Worm (Caenorhabditis elegans) whole organism, L3 larva: ENCODE results near the gene lipl-1.

ENCODE experiments used
- R02D3.7 ChIP-seq: fragments of 150-350 bp; optimal IDR thresholded peaks from 2 replicates; lab custom pipeline; 2014; ENCODE audit warnings: missing biosample characterization, missing genetic modification characterization
- ZK546.5 ChIP-seq: sonication (generic microtip); optimal IDR thresholded peaks from 2 replicates; lab custom pipeline; 2017; ENCODE audit warnings: missing biosample characterization, missing genetic modification characterization
- aly-2 ChIP-seq: fragments of 150-350 bp; optimal IDR thresholded peaks from 2 replicates; lab custom pipeline; 2014; ENCODE audit warnings: missing biosample characterization, missing genetic modification characterization
- ama-1 ChIP-seq: fragments of 150-350 bp; optimal IDR thresholded peaks from 2 replicates; lab custom pipeline; 2018
- ceh-16 ChIP-seq: sonication (generic microtip); optimal IDR thresholded peaks from 2 replicates; lab custom pipeline; 2017; ENCODE audit warnings: missing biosample characterization, missing genetic modification characterization
- ceh-28 ChIP-seq: fragments of 150-350 bp; optimal IDR thresholded peaks from 2 replicates; lab custom pipeline; 2014; ENCODE audit warnings: missing biosample characterization, missing genetic modification reagents, missing genetic modification characterization
- ceh-82 ChIP-seq: fragments of 150-350 bp; optimal IDR thresholded peaks from 2 replicates; lab custom pipeline; 2014; ENCODE audit warnings: missing biosample characterization, missing genetic modification characterization
- ceh-9 ChIP-seq: sonication (generic microtip); optimal IDR thresholded peaks from 2 replicates; lab custom pipeline; 2018; ENCODE audit warnings: missing biosample characterization, missing genetic modification characterization
- daf-12 ChIP-seq: fragments of 150-350 bp; optimal IDR thresholded peaks from 2 replicates; lab custom pipeline; 2014; ENCODE audit warnings: missing biosample characterization, missing genetic modification reagents, missing genetic modification characterization
- egl-27 ChIP-seq: sonication (generic microtip); optimal IDR thresholded peaks from 4 replicates; lab custom pipeline; 2017; ENCODE audit warnings: missing biosample characterization, missing genetic modification reagents, missing genetic modification characterization
- egl-5 ChIP-seq: fragments of 150-350 bp; optimal IDR thresholded peaks from 2 replicates; lab custom pipeline; 2017; ENCODE audit warnings: missing biosample characterization, missing genetic modification reagents, missing genetic modification characterization, inconsistent platforms
- elt-1 ChIP-seq: fragments of 150-350 bp; optimal IDR thresholded peaks from 2 replicates; lab custom pipeline; 2014; ENCODE audit warnings: missing biosample characterization, missing genetic modification characterization
- elt-2 ChIP-seq: sonication (generic microtip); optimal IDR thresholded peaks from 2 replicates; lab custom pipeline; 2016; ENCODE audit warnings: missing genetic modification reagents, mild to moderate bottlenecking, missing genetic modification characterization, missing compliant biosample characterization
- elt-3 ChIP-seq, 3 experiments: fragments of 150-350 bp in 1 of 3; sonication (generic microtip) in 2 of 3; optimal IDR thresholded peaks; 2 replicates in 2 of 3; 4 replicates in 1 of 3; lab custom pipeline; 2014 to 2017; ENCODE audit warnings: missing biosample characterization in 3 of 3, missing genetic modification characterization in 3 of 3
- eor-1 ChIP-seq, 2 experiments: fragments of 150-350 bp; optimal IDR thresholded peaks; 2 replicates each; lab custom pipeline; 2014 to 2018; ENCODE audit warnings: missing biosample characterization in 2 of 2, missing genetic modification characterization in 2 of 2
- fkh-10 ChIP-seq: sonication (generic microtip); optimal IDR thresholded peaks from 2 replicates; lab custom pipeline; 2017; ENCODE audit warnings: missing biosample characterization, missing genetic modification reagents, missing genetic modification characterization
- fkh-2 ChIP-seq: fragments of 150-350 bp; optimal IDR thresholded peaks from 2 replicates; lab custom pipeline; 2014; ENCODE audit warnings: missing biosample characterization, missing genetic modification reagents, missing genetic modification characterization
- fos-1 ChIP-seq: fragments of 150-350 bp; optimal IDR thresholded peaks from 2 replicates; lab custom pipeline; 2014; ENCODE audit warnings: missing biosample characterization, missing genetic modification characterization
- hmg-11 ChIP-seq: sonication (generic microtip); optimal IDR thresholded peaks from 2 replicates; lab custom pipeline; 2016; ENCODE audit warnings: missing genetic modification characterization, missing compliant biosample characterization
- jun-1 ChIP-seq: fragments of 150-350 bp; optimal IDR thresholded peaks from 2 replicates; lab custom pipeline; 2014; ENCODE audit warnings: missing biosample characterization, missing genetic modification reagents, missing genetic modification characterization
- lin-15B ChIP-seq: fragments of 150-350 bp; optimal IDR thresholded peaks from 2 replicates; lab custom pipeline; 2014; ENCODE audit warnings: missing biosample characterization, missing genetic modification characterization
- lin-39 ChIP-seq: fragments of 150-350 bp; optimal IDR thresholded peaks from 2 replicates; lab custom pipeline; 2018; ENCODE audit warnings: missing biosample characterization, missing genetic modification reagents, missing genetic modification characterization
- lsy-12 ChIP-seq: sonication (generic microtip); optimal IDR thresholded peaks from 2 replicates; lab custom pipeline; 2016; ENCODE audit warnings: mild to moderate bottlenecking, missing genetic modification characterization, missing compliant biosample characterization
- mdl-1 ChIP-seq: fragments of 150-350 bp; optimal IDR thresholded peaks from 2 replicates; lab custom pipeline; 2014; ENCODE audit warnings: missing biosample characterization, missing genetic modification characterization
- mml-1 ChIP-seq: fragments of 150-350 bp; sonication (generic microtip); optimal IDR thresholded peaks from 3 replicates; lab custom pipeline; 2014; ENCODE audit warnings: missing biosample characterization, missing genetic modification characterization
- nfya-1 ChIP-seq: sonication (generic microtip); optimal IDR thresholded peaks from 2 replicates; lab custom pipeline; 2017; ENCODE audit warnings: missing genetic modification characterization, mild to moderate bottlenecking, missing compliant biosample characterization, antibody characterized with exemption, moderate library complexity; ENCODE audit not compliant: insufficient read depth
- nhr-11 ChIP-seq: fragments of 150-350 bp; optimal IDR thresholded peaks from 2 replicates; lab custom pipeline; 2014; ENCODE audit warnings: missing biosample characterization, missing genetic modification characterization
- nhr-12 ChIP-seq: fragments of 150-350 bp; optimal IDR thresholded peaks from 2 replicates; lab custom pipeline; 2014; ENCODE audit warnings: missing biosample characterization, missing genetic modification characterization
- nhr-23 ChIP-seq: fragments of 150-350 bp; optimal IDR thresholded peaks from 2 replicates; lab custom pipeline; 2014; ENCODE audit warnings: missing biosample characterization, missing genetic modification reagents, missing genetic modification characterization
- nhr-237 ChIP-seq: fragments of 150-350 bp; optimal IDR thresholded peaks from 2 replicates; lab custom pipeline; 2014; ENCODE audit warnings: missing biosample characterization, missing genetic modification characterization
- nhr-25 ChIP-seq: sonication (generic microtip); optimal IDR thresholded peaks from 2 replicates; lab custom pipeline; 2017; ENCODE audit warnings: missing biosample characterization, missing genetic modification characterization
- nhr-28 ChIP-seq: fragments of 150-350 bp; optimal IDR thresholded peaks from 2 replicates; lab custom pipeline; 2014; ENCODE audit warnings: missing biosample characterization, missing genetic modification characterization
- nhr-43 ChIP-seq: sonication (generic microtip); optimal IDR thresholded peaks from 2 replicates; lab custom pipeline; 2016; ENCODE audit warnings: mild to moderate bottlenecking, missing genetic modification characterization, missing compliant biosample characterization; ENCODE audit not compliant: poor library complexity, severe bottlenecking
- nhr-67 ChIP-seq: fragments of 150-350 bp; optimal IDR thresholded peaks from 2 replicates; lab custom pipeline; 2014; ENCODE audit warnings: missing biosample characterization, missing genetic modification characterization
- nhr-76 ChIP-seq: fragments of 150-350 bp; sonication (generic microtip); optimal IDR thresholded peaks from 5 replicates; lab custom pipeline; 2014; ENCODE audit warnings: missing biosample characterization, missing genetic modification characterization
- nhr-77 ChIP-seq: fragments of 150-350 bp; optimal IDR thresholded peaks from 2 replicates; lab custom pipeline; 2014; ENCODE audit warnings: missing biosample characterization, missing genetic modification characterization
- pha-4 ChIP-seq: fragments of 150-350 bp; optimal IDR thresholded peaks from 2 replicates; lab custom pipeline; 2014; ENCODE audit warnings: missing biosample characterization, missing genetic modification reagents, missing genetic modification characterization
- pqm-1 ChIP-seq: fragments of 150-350 bp; optimal IDR thresholded peaks from 2 replicates; lab custom pipeline; 2017; ENCODE audit warnings: missing biosample characterization, missing genetic modification characterization, inconsistent platforms
- sea-2 ChIP-seq: fragments of 150-350 bp; sonication (generic microtip); optimal IDR thresholded peaks from 4 replicates; lab custom pipeline; 2014; ENCODE audit warnings: missing biosample characterization, missing genetic modification reagents, missing genetic modification characterization
- skn-1 ChIP-seq: fragments of 150-350 bp; optimal IDR thresholded peaks from 2 replicates; lab custom pipeline; 2014; ENCODE audit warnings: missing biosample characterization, missing genetic modification characterization
- snpc-4 ChIP-seq: fragments of 150-350 bp; optimal IDR thresholded peaks from 2 replicates; lab custom pipeline; 2014; ENCODE audit warnings: missing biosample characterization, missing genetic modification characterization
- tbx-2 ChIP-seq: sonication (generic microtip); optimal IDR thresholded peaks from 2 replicates; lab custom pipeline; 2016; ENCODE audit warnings: mild to moderate bottlenecking, missing genetic modification characterization, missing compliant biosample characterization
- unc-39 ChIP-seq: sonication (generic microtip); optimal IDR thresholded peaks from 4 replicates; lab custom pipeline; 2017; ENCODE audit warnings: missing biosample characterization, missing genetic modification characterization
- unc-62 ChIP-seq: fragments of 150-350 bp; sonication (generic microtip); optimal IDR thresholded peaks from 4 replicates; lab custom pipeline; 2014; ENCODE audit warnings: missing biosample characterization, missing genetic modification reagents, missing genetic modification characterization
- zag-1 ChIP-seq: fragments of 150-350 bp; optimal IDR thresholded peaks from 2 replicates; lab custom pipeline; 2014; ENCODE audit warnings: missing biosample characterization, missing genetic modification characterization
- ztf-11 ChIP-seq: fragments of 150-350 bp; optimal IDR thresholded peaks from 2 replicates; lab custom pipeline; 2014; ENCODE audit warnings: missing biosample characterization, missing genetic modification characterization
- ztf-4 ChIP-seq: fragments of 150-350 bp; optimal IDR thresholded peaks from 2 replicates; lab custom pipeline; 2014; ENCODE audit warnings: missing biosample characterization, missing genetic modification characterization

lipl-1 gene

DNA sequence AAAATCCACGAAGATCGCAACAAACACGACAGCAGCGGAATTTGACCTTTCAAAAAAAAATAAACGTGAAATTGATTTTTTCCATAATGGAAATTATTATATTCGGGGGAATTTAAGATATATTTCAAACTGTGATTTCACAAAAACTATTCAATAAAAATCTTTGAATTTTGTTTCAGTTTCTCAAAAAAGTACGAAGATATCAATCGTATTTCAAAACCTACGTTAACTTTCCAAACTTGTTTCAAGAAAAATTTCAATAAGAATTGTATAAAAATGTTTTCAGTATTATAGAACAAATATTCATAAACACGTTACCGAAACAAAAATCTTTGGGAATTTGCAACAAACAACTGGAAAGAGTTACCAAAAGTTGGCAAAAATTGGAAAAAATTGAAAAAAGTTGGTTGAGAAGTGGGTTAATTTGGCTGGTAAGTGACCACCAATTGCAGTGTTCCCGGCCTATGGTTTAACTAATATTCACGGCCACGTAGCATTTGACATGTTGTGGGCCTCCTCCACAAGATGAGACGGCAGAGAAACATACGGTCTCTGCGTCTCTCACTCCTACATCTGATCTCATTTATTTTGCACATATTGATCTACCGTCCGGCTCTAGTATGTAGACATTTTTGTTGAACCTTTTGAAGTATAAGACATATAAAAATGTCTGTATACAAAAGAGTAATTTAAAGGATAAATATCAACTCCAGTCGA is 31.2 kb downstream of the lipl-1 start, which contains the start of the genes T16G1.9 and T16G1.18:
Gene T16G1.9 (minus strand): TSS at position 51 of the 717 bp plus-strand sequence.
Gene T16G1.18 (plus strand): TSS at position 493 of the 717 bp plus-strand sequence.
- TF ChIP-seq nhr-25 (tag; lab: Kevin White, UChicago), result peak; percentile 54
- no peak for TF ChIP-seq mml-1 (tag; lab: Kevin White, UChicago)
- peak; percentile 54 for TF ChIP-seq snpc-4 (tag; lab: Kevin White, UChicago)
- no peak for TF ChIP-seq nhr-12 (tag; lab: Kevin White, UChicago)
- no peak for TF ChIP-seq daf-12 (tag; lab: Kevin White, UChicago)
- no peak for TF ChIP-seq fkh-2 (tag; lab: Kevin White, UChicago)
- TF ChIP-seq R02D3.7 (tag; lab: Kevin White, UChicago), result no peak
- no peak for TF ChIP-seq ceh-9 (tag; lab: Kevin White, UChicago)
- peak; percentile 4 for TF ChIP-seq lin-39 (tag; lab: Kevin White, UChicago)
- no peak for TF ChIP-seq egl-5 (tag; lab: Kevin White, UChicago)
- TF ChIP-seq ZK546.5 (tag; lab: Kevin White, UChicago), result no peak
- no peak for TF ChIP-seq fkh-10 (GFP tag; lab: Kevin White, UChicago)
- no peak for TF ChIP-seq zag-1 (tag; lab: Kevin White, UChicago)
- no peak for TF ChIP-seq nhr-77
- no peak for TF ChIP-seq elt-3 (tag; optimal IDR thresholded peaks at IDR 0.05; lab: Kevin White, UChicago)
- no peak for TF ChIP-seq ztf-11 (tag; lab: Kevin White, UChicago)
- no peak for TF ChIP-seq lsy-12
- TF ChIP-seq lin-15B (tag; lab: Kevin White, UChicago), result peak; percentile 58
- no peak for TF ChIP-seq ceh-28 (tag; lab: Kevin White, UChicago)
- no peak for TF ChIP-seq nfya-1
- TF ChIP-seq nhr-43 (tag; lab: Kevin White, UChicago), result peak; percentile 6
- TF ChIP-seq tbx-2 (tag; lab: Kevin White, UChicago), result no peak
- no peak for TF ChIP-seq ztf-4 (tag; lab: Kevin White, UChicago)
- TF ChIP-seq elt-2 (tag; lab: Kevin White, UChicago), result peak; percentile 42
- TF ChIP-seq unc-62 (GFP tag; lab: Kevin White, UChicago), result no peak
- TF ChIP-seq nhr-23, result peak; percentile 18
- peak; percentile 22 for TF ChIP-seq pqm-1 (tag; lab: Kevin White, UChicago)
- no peak for TF ChIP-seq eor-1 (tag; optimal IDR thresholded peaks at IDR 0.05; lab: Kevin White, UChicago)
- TF ChIP-seq nhr-11, result no peak
- TF ChIP-seq pha-4 (tag; lab: Kevin White, UChicago), result peak; percentile 71
- TF ChIP-seq ceh-16 (tag; lab: Kevin White, UChicago), result no peak
- no peak for TF ChIP-seq nhr-76 (tag; lab: Kevin White, UChicago)
- no peak for TF ChIP-seq ceh-82 (tag; lab: Kevin White, UChicago)
- TF ChIP-seq skn-1 (tag; lab: Kevin White, UChicago), result no peak
- peak; percentile 72 for TF ChIP-seq ama-1
- TF ChIP-seq jun-1, result no peak
- no peak for TF ChIP-seq egl-27 (tag; lab: Kevin White, UChicago)
- no peak for TF ChIP-seq elt-1 (tag; lab: Kevin White, UChicago)
- no peak for TF ChIP-seq nhr-237 (tag; lab: Kevin White, UChicago)
- no peak for TF ChIP-seq nhr-28 (tag; lab: Kevin White, UChicago)
- no peak for TF ChIP-seq aly-2 (tag; lab: Kevin White, UChicago)
- TF ChIP-seq unc-39 (tag; lab: Kevin White, UChicago), result no peak
- no peak for TF ChIP-seq nhr-67
- TF ChIP-seq sea-2 (GFP tag; lab: Kevin White, UChicago), result no peak
- no peak for TF ChIP-seq mdl-1 (tag; lab: Kevin White, UChicago)
- no peak for TF ChIP-seq fos-1 (tag; lab: Kevin White, UChicago)
- peak; percentile 42 for TF ChIP-seq hmg-11 (tag; lab: Kevin White, UChicago)
